Fruit fly (Drosophila melanogaster): ENCODE data around the gene CG7202.

CG7202 gene

DNA sequence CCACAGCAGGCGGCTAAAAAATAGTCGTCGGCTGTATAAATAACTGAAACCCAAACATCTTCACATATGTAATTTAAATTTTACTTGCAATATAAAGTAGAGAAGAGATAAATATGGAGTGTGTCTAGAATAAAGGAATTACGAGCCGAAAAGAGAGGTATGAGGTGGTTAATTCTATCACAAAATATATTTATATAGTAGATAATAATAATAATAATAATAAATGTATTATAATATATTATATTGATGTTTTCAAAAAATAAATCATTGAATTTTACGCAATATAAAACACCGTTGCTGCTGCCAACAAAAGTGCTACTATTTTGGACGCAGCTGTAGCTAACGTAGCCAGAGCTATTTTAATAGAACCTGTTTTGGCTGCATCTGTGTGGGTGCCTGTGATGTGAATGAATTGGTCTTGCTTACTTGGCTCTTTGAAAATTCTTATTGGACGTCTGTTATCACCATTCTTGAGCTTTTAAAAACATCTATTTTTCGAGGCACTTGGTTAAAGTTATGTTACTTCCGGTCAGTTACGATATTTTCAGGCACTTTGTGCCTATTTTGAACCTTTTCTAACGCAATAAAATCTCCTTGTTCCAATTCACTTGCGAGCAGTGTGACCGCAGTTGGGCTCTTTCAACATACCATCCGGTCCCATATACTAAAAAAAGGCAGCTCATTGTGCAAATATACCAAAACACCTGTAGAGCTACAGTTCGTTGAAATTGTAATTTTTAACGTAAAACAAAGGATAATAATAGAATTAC, 4.5 kb upstream of the CG7202 start, which contains the start of gene Hr78 (continued):
- TF ChIP-seq Oaz (GFP tag; IDR thresholded peaks at IDR 0.05) = no peak
- TF ChIP-seq btn (GFP tag; optimal IDR thresholded peaks at IDR 0.05) = no peak
- no peak for TF ChIP-seq Antp (GFP tag; optimal IDR thresholded peaks at IDR 0.05)
- TF ChIP-seq PHDP (tag; optimal IDR thresholded peaks at IDR 0.05) = peak; percentile 89
- TF ChIP-seq CG12071 (GFP tag; optimal IDR thresholded peaks at IDR 0.05) = peak; percentile 18
- TF ChIP-seq kay (GFP tag; optimal IDR thresholded peaks at IDR 0.05) = peak; percentile 3
- no peak for TF ChIP-seq TFAM (GFP tag; optimal IDR thresholded peaks at IDR 0.05)
- TF ChIP-seq gsb (GFP tag; IDR thresholded peaks at IDR 0.05) = 0 out of 2 replicates have a peak, but pooled peaks have one; percentile 45
- peak; percentile 46; the same call in 1 of the 3 replicates for TF ChIP-seq otp (GFP tag; IDR thresholded peaks at IDR 0.05)
- TF ChIP-seq CG9437 (GFP tag; optimal IDR thresholded peaks at IDR 0.05) = peak; percentile 91
- TF ChIP-seq zf30C (GFP tag; optimal IDR thresholded peaks at IDR 0.05) = no peak
- no peak for TF ChIP-seq CG17912 (GFP tag; optimal IDR thresholded peaks at IDR 0.05)
- TF ChIP-seq CG12391 (tag; optimal IDR thresholded peaks at IDR 0.05) = peak; percentile 88
- TF ChIP-seq repo (GFP tag; optimal IDR thresholded peaks at IDR 0.05) = no peak
- no peak for TF ChIP-seq NC2β (GFP tag; optimal IDR thresholded peaks at IDR 0.05)
- TF ChIP-seq yki (optimal IDR thresholded peaks at IDR 0.05) = no peak
- no peak for TF ChIP-seq chinmo (GFP tag; IDR thresholded peaks at IDR 0.05; ENCODE audit: partially characterized antibody)
- no peak for TF ChIP-seq pan (optimal IDR thresholded peaks at IDR 0.05)
- peak in 1 of 2 experiments; percentile 62 for TF ChIP-seq pan (GFP tag; optimal IDR thresholded peaks at IDR 0.05 in 1 of 2, IDR thresholded peaks at IDR 0.05 in 1 of 2)
- 0 out of 3 replicates have a peak, but pooled peaks have one; percentile 54 for TF ChIP-seq so (GFP tag; IDR thresholded peaks at IDR 0.05)
- TF ChIP-seq wdn (GFP tag; IDR thresholded peaks at IDR 0.05) = no peak
- no peak for TF ChIP-seq pfk (GFP tag; optimal IDR thresholded peaks at IDR 0.05)
- TF ChIP-seq MESR4 (GFP tag; optimal IDR thresholded peaks at IDR 0.05) = peak; percentile 93
- peak; percentile 48 for TF ChIP-seq CG2116 (GFP tag; optimal IDR thresholded peaks at IDR 0.05)
- TF ChIP-seq CG15011 (GFP tag; optimal IDR thresholded peaks at IDR 0.05) = peak; percentile 47
- TF ChIP-seq pros (GFP tag; optimal IDR thresholded peaks at IDR 0.05) = no peak
- no peak for TF ChIP-seq CG1792 (GFP tag; optimal IDR thresholded peaks at IDR 0.05)
- TF ChIP-seq CG11456 (GFP tag; IDR thresholded peaks at IDR 0.05) = peak; percentile 62; the same call in 1 of the 3 replicates
- peak; percentile 90 for TF ChIP-seq Sox100B (GFP tag; optimal IDR thresholded peaks at IDR 0.05)
- TF ChIP-seq unpg (GFP tag; optimal IDR thresholded peaks at IDR 0.05) = peak; percentile 86
- 0 out of 3 replicates have a peak, but pooled peaks have one; percentile 35 for TF ChIP-seq CG34224 (GFP tag; IDR thresholded peaks at IDR 0.05; ENCODE audit: partially characterized antibody)
- TF ChIP-seq CG14965 (GFP tag; optimal IDR thresholded peaks at IDR 0.05; ENCODE audit: borderline replicate concordance) = no peak
- no peak for TF ChIP-seq CG3726 (GFP tag; IDR thresholded peaks at IDR 0.05)
- peak; percentile 75 for TF ChIP-seq CG4617 (GFP tag; optimal IDR thresholded peaks at IDR 0.05; ENCODE audit: borderline replicate concordance)
- peak; percentile 54 for TF ChIP-seq CG12219 (GFP tag; optimal IDR thresholded peaks at IDR 0.05)
- peak; percentile 78 for TF ChIP-seq Fer3 (tag; optimal IDR thresholded peaks at IDR 0.05)
- no peak for TF ChIP-seq Sry-β (GFP tag; optimal IDR thresholded peaks at IDR 0.05)
- TF ChIP-seq B-H1 (GFP tag; IDR thresholded peaks at IDR 0.05) = no peak; the same call in 2 of the 3 replicates
- TF ChIP-seq Hr51 (GFP tag; optimal IDR thresholded peaks at IDR 0.05) = peak in 1 of 2 experiments; percentile 92
- no peak; the same call in 1 of the 2 replicates for TF ChIP-seq Adf1 (GFP tag; IDR thresholded peaks at IDR 0.05)
- TF ChIP-seq CG14710 (tag; optimal IDR thresholded peaks at IDR 0.05) = peak; percentile 72
- peak; percentile 62 for TF ChIP-seq CG8281 (tag; optimal IDR thresholded peaks at IDR 0.05)
- peak; percentile 30 for TF ChIP-seq CG10462 (GFP tag; optimal IDR thresholded peaks at IDR 0.05)
- TF ChIP-seq Bdp1 (GFP tag; optimal IDR thresholded peaks at IDR 0.05) = no peak
- peak; percentile 78 for TF ChIP-seq Ssrp (tag; optimal IDR thresholded peaks at IDR 0.05)
- TF ChIP-seq H2.0 (GFP tag; IDR thresholded peaks at IDR 0.05) = peak; percentile 38; the same call in 1 of the 2 replicates
- TF ChIP-seq psq (GFP tag; optimal IDR thresholded peaks at IDR 0.05) = peak; percentile 32
- no peak for TF ChIP-seq fd102C (GFP tag; optimal IDR thresholded peaks at IDR 0.05)
